Worm (Caenorhabditis elegans) whole organism, L1 larva: ENCODE results near the gene M88.4.

Source experiments
- dpl-1 ChIP-seq, 3 experiments: fragments of 150-350 bp in 2 of 3; sonication (generic microtip) in 1 of 3; optimal IDR thresholded peaks; 2 replicates each; lab custom pipeline; 2014 to 2017; ENCODE audit warnings: missing biosample characterization in 3 of 3, missing genetic modification characterization in 3 of 3, missing genetic modification reagents in 3 of 3
- efl-1 ChIP-seq, 4 experiments: fragments of 150-350 bp; optimal IDR thresholded peaks in 3 of 4; peaks in 1 of 4; 1 replicate in 1 of 4; 2 replicates in 3 of 4; lab custom pipeline; 2014; ENCODE audit warnings: missing biosample characterization in 2 of 4, missing genetic modification characterization in 2 of 4, missing genetic modification reagents in 2 of 4
- elt-3 ChIP-seq, 6 experiments: fragments of 150-350 bp in 1 of 6; sonication (generic microtip); optimal IDR thresholded peaks; 2 replicates each; lab custom pipeline; 2017 to 2018; ENCODE audit warnings: missing biosample characterization in 6 of 6, missing genetic modification characterization in 6 of 6, inconsistent platforms in 1 of 6
- ets-5 ChIP-seq: fragments of 200-800 bp; sonication (Bioruptor generic); IDR thresholded peaks from 2 replicates; pipeline ENCODE4 v1.3.6; 2022; ENCODE audit warnings: missing genetic modification characterization, missing compliant biosample characterization
- jun-1 ChIP-seq: fragments of 150-350 bp; optimal IDR thresholded peaks from 2 replicates; lab custom pipeline; 2014; ENCODE audit warnings: missing biosample characterization, missing genetic modification reagents, missing genetic modification characterization
- nhr-19 ChIP-seq: fragments of 200-800 bp; sonication (Bioruptor generic); conservative IDR thresholded peaks from 2 replicates; pipeline ENCODE4 v1.3.6; 2022; ENCODE audit warnings: missing genetic modification characterization, missing compliant biosample characterization
- nhr-71 ChIP-seq: sonication (generic microtip); optimal IDR thresholded peaks from 2 replicates; lab custom pipeline; 2016; ENCODE audit warnings: mild to moderate bottlenecking, missing genetic modification characterization, moderate library complexity, missing compliant biosample characterization
- nhr-76 ChIP-seq: sonication (generic microtip); optimal IDR thresholded peaks from 2 replicates; lab custom pipeline; 2017; ENCODE audit warnings: missing biosample characterization, missing genetic modification characterization
- unc-62 ChIP-seq: fragments of 150-350 bp; optimal IDR thresholded peaks from 2 replicates; lab custom pipeline; 2014; ENCODE audit warnings: missing biosample characterization, missing genetic modification reagents, missing genetic modification characterization
- ztf-4 ChIP-seq: fragments of 150-350 bp; optimal IDR thresholded peaks from 2 replicates; lab custom pipeline; 2014; ENCODE audit warnings: missing biosample characterization, missing genetic modification characterization

ce11 chrIII:4581495-4581894 lies 32.7 kb downstream of the M88.4 start, which contains the start of gene F35G12.12:
- TF ChIP-seq jun-1 (tag; lab: Kevin White, UChicago), result no peak
- TF ChIP-seq elt-3 (tag; optimal IDR thresholded peaks at IDR 0.05; lab: Kevin White, UChicago), result no peak
- TF ChIP-seq unc-62 (GFP tag; lab: Kevin White, UChicago), result no peak
- no peak for TF ChIP-seq dpl-1 (GFP tag; optimal IDR thresholded peaks at IDR 0.05; lab: Kevin White, UChicago)
- no peak for TF ChIP-seq nhr-76 (tag; lab: Kevin White, UChicago)
- no peak for TF ChIP-seq ztf-4
- no peak for TF ChIP-seq nhr-71 (tag; lab: Kevin White, UChicago)
- no peak for TF ChIP-seq efl-1 (optimal IDR thresholded peaks at IDR 0.05; lab: Kevin White, UChicago)
- TF ChIP-seq efl-1 (GFP tag; optimal IDR thresholded peaks at IDR 0.05 in 1 of 2; lab: Kevin White, UChicago), result no peak
- no peak for TF ChIP-seq nhr-19
- no peak for TF ChIP-seq ets-5 (GFP tag; lab: Robert Waterston, UW)
